Worm (Caenorhabditis elegans): ENCODE measurements around the gene T04H1.13.

- TF ChIP-seq nhr-28 (tag; optimal IDR thresholded peaks at IDR 0.05) (no peak), lsy-2 (tag; optimal IDR thresholded peaks at IDR 0.05) (no peak), unc-120 (tag; optimal IDR thresholded peaks at IDR 0.05; ENCODE audit: poor library complexity, severe bottlenecking) (no peak), elt-1 (tag; optimal IDR thresholded peaks at IDR 0.05; ENCODE audit: borderline replicate concordance, insufficient read depth) (no peak), lin-32 (GFP tag; optimal IDR thresholded peaks at IDR 0.05) (no peak)
Observed at ce11 chrV:12271495-12271894, 26.7 kb upstream of the T04H1.13 start, which contains the start of the genes tsfm-1 and capg-2.

All from whole organism, mixed stage, embryonic.